Fruit fly (Drosophila melanogaster) whole organism, wandering third instar larva: ENCODE results near the gene Hsp23.

Experiments used
- Abd-B ChIP-seq: fragments of >200 bp; optimal IDR thresholded peaks from 2 replicates; lab custom pipeline; 2017; ENCODE audit warnings: missing biosample characterization, missing genetic modification characterization
- CrebA ChIP-seq: fragments of 200-800 bp; sonication (Bioruptor generic); optimal IDR thresholded peaks from 2 replicates; lab custom pipeline; 2016; ENCODE audit warnings: missing biosample characterization, mild to moderate bottlenecking, missing genetic modification characterization, borderline replicate concordance
- Dfd ChIP-seq: fragments of >200 bp; optimal IDR thresholded peaks from 2 replicates; lab custom pipeline; 2017; ENCODE audit warnings: missing biosample characterization, missing genetic modification characterization
- Dif ChIP-seq: fragments of 200-275, 200-300 bp; sonication (Bioruptor generic); optimal IDR thresholded peaks from 2 replicates; lab custom pipeline; 2018; ENCODE audit warnings: missing biosample characterization, missing genetic modification characterization; ENCODE audit not compliant: partially characterized antibody
- GATAd ChIP-seq: sonication (Bioruptor generic); optimal IDR thresholded peaks from 2 replicates; lab custom pipeline; 2016; ENCODE audit warnings: missing biosample characterization, missing genetic modification characterization
- Hnf4 ChIP-seq: fragments of 200-800 bp; sonication (Bioruptor generic); optimal IDR thresholded peaks from 2 replicates; lab custom pipeline; 2016; ENCODE audit warnings: missing biosample characterization, mild to moderate bottlenecking, missing genetic modification characterization
- Hr78 ChIP-seq: fragments of >200 bp; optimal IDR thresholded peaks from 2 replicates; lab custom pipeline; 2017; ENCODE audit warnings: missing biosample characterization, missing genetic modification characterization
- Hr83 ChIP-seq: fragments of 200-300 bp; sonication (Bioruptor generic); optimal IDR thresholded peaks from 2 replicates; lab custom pipeline; 2016; ENCODE audit warnings: missing biosample characterization, mild to moderate bottlenecking, missing genetic modification characterization, moderate library complexity; ENCODE audit not compliant: poor library complexity, severe bottlenecking
- Jra ChIP-seq: sonication (Bioruptor generic); optimal IDR thresholded peaks from 2 replicates; lab custom pipeline; 2016; ENCODE audit warnings: missing biosample characterization, missing genetic modification characterization
- Mio ChIP-seq: sonication (Bioruptor generic); optimal IDR thresholded peaks from 2 replicates; lab custom pipeline; 2016; ENCODE audit warnings: missing biosample characterization, missing genetic modification characterization
- Myc ChIP-seq: fragments of >200 bp; optimal IDR thresholded peaks from 2 replicates; lab custom pipeline; 2017
- N ChIP-seq: fragments of >200 bp; optimal IDR thresholded peaks from 2 replicates; lab custom pipeline; 2018; ENCODE audit warnings: missing biosample characterization, missing external identifiers, missing genetic modification characterization
- OdsH ChIP-seq: fragments of 200-800 bp; sonication (Bioruptor generic); optimal IDR thresholded peaks from 2 replicates; lab custom pipeline; 2016; ENCODE audit warnings: missing biosample characterization, mild to moderate bottlenecking, missing genetic modification characterization
- Rel ChIP-seq, 2 experiments: fragments of 200-800 bp; sonication (Bioruptor generic) in 1 of 2; optimal IDR thresholded peaks; 2 replicates in 1 of 2; 3 replicates in 1 of 2; lab custom pipeline; 2016 to 2019; ENCODE audit warnings: mild to moderate bottlenecking in 2 of 2, missing biosample characterization in 2 of 2, missing genetic modification characterization in 2 of 2, moderate library complexity in 1 of 2
- Sp1 ChIP-seq: fragments of 200-800 bp; sonication (Bioruptor generic); optimal IDR thresholded peaks from 3 replicates; lab custom pipeline; 2019; ENCODE audit warnings: missing biosample characterization, mild to moderate bottlenecking, missing genetic modification characterization, moderate library complexity
- Vsx2 ChIP-seq: fragments of 200-300, 225-300 bp; sonication (Bioruptor generic); optimal IDR thresholded peaks from 2 replicates; lab custom pipeline; 2018; ENCODE audit warnings: missing biosample characterization, missing genetic modification characterization; ENCODE audit not compliant: partially characterized antibody
- br ChIP-seq: fragments of 200-800 bp; sonication (Bioruptor generic); optimal IDR thresholded peaks from 2 replicates; lab custom pipeline; 2016; ENCODE audit warnings: missing biosample characterization, missing genetic modification characterization
- brk ChIP-seq: fragments of 200-800 bp; sonication (Bioruptor generic); optimal IDR thresholded peaks from 2 replicates; lab custom pipeline; 2016; ENCODE audit warnings: missing biosample characterization, mild to moderate bottlenecking, missing genetic modification characterization
- dl ChIP-seq, 2 experiments: fragments of 175-275, 200-275 bp in 1 of 2; fragments of 200-275 bp in 1 of 2; sonication (Bioruptor generic); optimal IDR thresholded peaks; lab custom pipeline; 2018; ENCODE audit warnings: mild to moderate bottlenecking in 2 of 2, missing biosample characterization in 2 of 2, missing genetic modification characterization in 2 of 2, moderate library complexity in 2 of 2; ENCODE audit not compliant: partially characterized antibody in 2 of 2, insufficient read depth in 1 of 2
- dmrt93B ChIP-seq: fragments of 200-800 bp; sonication (Bioruptor generic); optimal IDR thresholded peaks from 2 replicates; lab custom pipeline; 2018; ENCODE audit warnings: missing biosample characterization, mild to moderate bottlenecking, missing genetic modification characterization
- ey ChIP-seq: fragments of 200-800 bp; sonication (Bioruptor generic); optimal IDR thresholded peaks from 2 replicates; lab custom pipeline; 2016; ENCODE audit warnings: missing biosample characterization, missing genetic modification characterization
- foxo ChIP-seq, 2 experiments: fragments of 200-800 bp; sonication (Bioruptor generic); optimal IDR thresholded peaks; 2 replicates in 1 of 2; 3 replicates in 1 of 2; lab custom pipeline; 2016 to 2017; ENCODE audit warnings: missing biosample characterization in 2 of 2, missing genetic modification characterization in 2 of 2
- fru ChIP-seq: fragments of 200-800 bp; sonication (Bioruptor generic); optimal IDR thresholded peaks from 3 replicates; lab custom pipeline; 2016; ENCODE audit warnings: missing biosample characterization, mild to moderate bottlenecking, missing genetic modification characterization
- h ChIP-seq: fragments of 200-800 bp; sonication (Bioruptor generic); optimal IDR thresholded peaks from 3 replicates; lab custom pipeline; 2016; ENCODE audit warnings: missing biosample characterization, mild to moderate bottlenecking, missing genetic modification characterization
- lola ChIP-seq: fragments of >200 bp; optimal IDR thresholded peaks from 2 replicates; lab custom pipeline; 2017; ENCODE audit warnings: missing biosample characterization, missing genetic modification characterization
- pan ChIP-seq: fragments of >200 bp; optimal IDR thresholded peaks from 2 replicates; lab custom pipeline; 2017
- rgr ChIP-seq: fragments of 200-800 bp; sonication (Bioruptor generic); optimal IDR thresholded peaks from 3 replicates; lab custom pipeline; 2016; ENCODE audit warnings: missing biosample characterization, mild to moderate bottlenecking, missing genetic modification characterization
- sv ChIP-seq: fragments of 200-800 bp; sonication (Bioruptor generic); optimal IDR thresholded peaks from 3 replicates; lab custom pipeline; 2016; ENCODE audit warnings: missing biosample characterization, missing genetic modification characterization
- tai ChIP-seq: sonication (Bioruptor generic); optimal IDR thresholded peaks from 2 replicates; lab custom pipeline; 2016; ENCODE audit warnings: missing biosample characterization, missing genetic modification characterization
- usp ChIP-seq: fragments of >200 bp; optimal IDR thresholded peaks from 2 replicates; lab custom pipeline; 2017; ENCODE audit warnings: missing biosample characterization, missing genetic modification characterization
- woc ChIP-seq: sonication (Bioruptor generic); optimal IDR thresholded peaks from 2 replicates; lab custom pipeline; 2016; ENCODE audit warnings: missing biosample characterization, mild to moderate bottlenecking, missing genetic modification characterization

Hsp23 gene

DNA sequence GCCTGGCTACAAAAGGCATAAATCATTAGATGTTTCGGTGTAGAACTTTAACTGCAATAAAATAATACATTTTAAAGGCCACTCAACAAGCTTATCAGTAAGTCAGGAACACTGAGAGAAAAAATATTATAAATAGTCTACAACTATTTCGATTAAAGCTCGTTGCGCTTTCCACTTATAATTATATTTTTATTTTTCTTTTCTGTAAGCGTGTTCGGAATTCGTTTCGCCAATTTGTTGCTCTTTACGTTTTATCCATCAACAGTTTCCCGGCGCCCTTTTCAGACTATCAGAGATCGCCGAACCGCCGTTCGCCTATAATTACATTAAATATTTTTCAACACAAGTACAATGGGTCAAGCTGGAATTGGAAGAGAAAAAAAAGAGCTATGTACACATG, 42.7 kb upstream of the Hsp23 start:
- TF ChIP-seq foxo (GFP tag; optimal IDR thresholded peaks at IDR 0.05; lab: Kevin White, UChicago) (no peak), rgr (no peak), Mio (no peak), OdsH (GFP tag; lab: Kevin White, UChicago) (no peak), Hr83 (GFP tag; lab: Kevin White, UChicago) (no peak), lola (GFP tag; lab: Kevin White, UChicago) (no peak), woc (GFP tag; lab: Kevin White, UChicago) (no peak), pan (lab: Kevin White, UChicago) (no peak), CrebA (GFP tag; lab: Kevin White, UChicago) (no peak), Rel (GFP tag; optimal IDR thresholded peaks at IDR 0.05; lab: Kevin White, UChicago) (no peak), Rel (tag; optimal IDR thresholded peaks at IDR 0.05; lab: Kevin White, UChicago) (no peak), Sp1 (no peak), N (GFP tag; lab: Kevin White, UChicago) (no peak), GATAd (no peak), dl (GFP tag; optimal IDR thresholded peaks at IDR 0.05; lab: Kevin White, UChicago; ENCODE audit: insufficient read depth in 1 of 2, partially characterized antibody in 2 of 2) (no peak), ey (GFP tag; lab: Kevin White, UChicago) (no peak), Jra (GFP tag; lab: Kevin White, UChicago) (no peak), brk (GFP tag; lab: Kevin White, UChicago) (no peak), Dif (GFP tag; lab: Kevin White, UChicago) (no peak)

DNA sequence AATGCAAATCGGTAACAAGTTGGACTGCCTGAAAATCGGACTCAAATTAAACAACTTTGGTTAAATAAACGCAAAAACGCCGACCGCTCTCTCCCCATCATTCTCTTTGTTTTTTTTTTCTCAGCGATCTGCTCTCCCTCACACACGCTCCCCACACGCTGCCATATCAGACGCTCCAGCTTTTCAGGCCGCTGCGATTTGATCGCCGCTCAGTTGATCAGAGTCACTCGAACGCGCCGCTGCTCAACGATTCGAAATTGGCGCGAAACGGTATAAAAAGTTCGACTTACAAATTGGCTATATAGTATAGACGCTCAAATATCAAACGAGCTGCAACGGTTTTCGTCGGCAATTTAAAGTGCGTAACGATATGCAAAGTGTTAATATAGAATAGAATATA, 41.5 kb upstream of the Hsp23 start:
- TF ChIP-seq h (GFP tag; lab: Kevin White, UChicago), result peak; percentile 3
- TF ChIP-seq Rel (GFP tag; optimal IDR thresholded peaks at IDR 0.05; lab: Kevin White, UChicago), result no peak
- peak; percentile 33 for TF ChIP-seq Rel (tag; optimal IDR thresholded peaks at IDR 0.05; lab: Kevin White, UChicago)
- TF ChIP-seq dl (GFP tag; optimal IDR thresholded peaks at IDR 0.05; lab: Kevin White, UChicago; ENCODE audit: insufficient read depth in 1 of 2, partially characterized antibody in 2 of 2), result peak in 1 of 2 experiments; percentile 8
- peak; percentile 27 for TF ChIP-seq Dif (GFP tag; lab: Kevin White, UChicago)
- TF ChIP-seq Hr78 (GFP tag; lab: Kevin White, UChicago), result no peak
- no peak for TF ChIP-seq ey (GFP tag; lab: Kevin White, UChicago)
- TF ChIP-seq Vsx2 (GFP tag; lab: Kevin White, UChicago), result peak; percentile 40

DNA sequence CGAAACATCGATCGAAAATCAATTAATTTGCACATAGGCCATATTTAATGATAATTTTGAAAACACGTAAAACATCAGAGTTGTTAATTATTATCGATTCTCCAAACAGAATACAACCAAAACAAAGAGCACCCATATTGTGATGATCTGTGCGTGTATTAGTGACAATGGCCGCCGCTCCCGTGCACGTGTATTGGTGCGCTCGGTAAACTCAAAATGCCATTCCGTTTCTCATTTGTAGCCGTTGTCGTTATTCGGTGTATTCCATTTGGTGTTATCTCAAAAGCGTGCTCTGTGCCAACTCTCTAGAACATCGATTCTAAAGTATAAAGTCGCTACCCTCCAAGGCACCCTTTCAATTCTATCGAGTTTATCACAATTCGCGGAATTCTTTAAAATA, 40.8 kb upstream of the Hsp23 start:
- TF ChIP-seq Dif (GFP tag; lab: Kevin White, UChicago), result no peak
- peak; percentile 15 for TF ChIP-seq N (GFP tag; lab: Kevin White, UChicago)
- no peak for TF ChIP-seq Rel (GFP tag; optimal IDR thresholded peaks at IDR 0.05; lab: Kevin White, UChicago)
- peak; percentile 51 for TF ChIP-seq Rel (tag; optimal IDR thresholded peaks at IDR 0.05; lab: Kevin White, UChicago)
- no peak for TF ChIP-seq usp (GFP tag; lab: Kevin White, UChicago)
- no peak for TF ChIP-seq Dfd (GFP tag; lab: Kevin White, UChicago)
- TF ChIP-seq fru, result no peak
- no peak for TF ChIP-seq Hr78 (GFP tag; lab: Kevin White, UChicago)
- TF ChIP-seq Jra (GFP tag; lab: Kevin White, UChicago), result no peak
- no peak for TF ChIP-seq dl (GFP tag; optimal IDR thresholded peaks at IDR 0.05; lab: Kevin White, UChicago; ENCODE audit: insufficient read depth in 1 of 2, partially characterized antibody in 2 of 2)
- no peak for TF ChIP-seq sv
- TF ChIP-seq Myc, result no peak
- TF ChIP-seq Vsx2 (GFP tag; lab: Kevin White, UChicago), result no peak
- TF ChIP-seq h (GFP tag; lab: Kevin White, UChicago), result no peak
- TF ChIP-seq rgr, result no peak

DNA sequence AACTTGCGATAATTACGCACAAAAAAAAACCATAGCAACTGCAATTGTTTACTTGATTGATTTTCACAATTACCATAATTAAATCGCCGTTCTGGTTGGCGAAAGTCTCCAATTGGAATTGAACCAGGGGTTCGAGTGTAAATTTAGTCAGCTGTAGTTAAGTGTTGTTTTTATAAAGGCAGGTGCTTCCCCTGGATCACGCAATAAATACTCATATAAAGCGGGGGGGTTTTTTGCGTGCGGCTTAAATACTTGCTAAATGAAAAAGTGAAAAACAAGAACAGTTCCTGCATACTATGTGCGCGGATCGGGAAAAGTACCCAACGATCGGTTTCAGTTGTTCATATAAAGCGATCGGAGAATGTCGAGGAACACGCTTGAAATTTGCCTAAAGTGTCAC, 37.7 kb upstream of the Hsp23 start:
- no peak for TF ChIP-seq CrebA (GFP tag; lab: Kevin White, UChicago)
- TF ChIP-seq Rel (GFP tag; optimal IDR thresholded peaks at IDR 0.05; lab: Kevin White, UChicago), result no peak
- peak; percentile 96 for TF ChIP-seq Rel (tag; optimal IDR thresholded peaks at IDR 0.05; lab: Kevin White, UChicago)
- TF ChIP-seq tai (GFP tag; lab: Kevin White, UChicago), result no peak
- TF ChIP-seq Abd-B (GFP tag; lab: Kevin White, UChicago), result no peak

DNA sequence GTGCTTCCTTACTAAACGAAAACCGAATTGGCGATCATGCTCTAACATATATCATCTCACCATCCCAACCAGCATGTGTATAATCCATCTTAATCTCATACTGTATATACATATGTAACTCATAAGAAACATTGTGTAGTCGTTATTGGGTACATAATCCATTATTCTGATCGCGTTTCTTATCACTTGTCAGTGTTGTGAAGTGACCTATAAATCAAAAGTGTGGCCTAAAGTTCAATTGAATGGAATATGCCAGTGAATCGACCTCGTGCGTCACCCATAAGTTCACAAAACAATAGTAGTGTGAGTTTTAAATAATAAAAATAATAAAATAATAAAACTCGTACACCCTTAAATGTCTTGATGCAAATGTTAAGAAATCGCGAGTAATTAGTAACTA, 36.5 kb upstream of the Hsp23 start:
- no peak for TF ChIP-seq pan (lab: Kevin White, UChicago)
- TF ChIP-seq Abd-B (GFP tag; lab: Kevin White, UChicago), result no peak
- no peak for TF ChIP-seq br (GFP tag; lab: Kevin White, UChicago)
- TF ChIP-seq GATAd, result no peak
- TF ChIP-seq Vsx2 (GFP tag; lab: Kevin White, UChicago), result no peak
- TF ChIP-seq woc (GFP tag; lab: Kevin White, UChicago), result no peak
- TF ChIP-seq Myc, result no peak
- TF ChIP-seq tai (GFP tag; lab: Kevin White, UChicago), result no peak
- TF ChIP-seq OdsH (GFP tag; lab: Kevin White, UChicago), result no peak
- no peak for TF ChIP-seq h (GFP tag; lab: Kevin White, UChicago)
- no peak for TF ChIP-seq Hr78 (GFP tag; lab: Kevin White, UChicago)
- no peak for TF ChIP-seq Rel (GFP tag; optimal IDR thresholded peaks at IDR 0.05; lab: Kevin White, UChicago)
- no peak for TF ChIP-seq Rel (tag; optimal IDR thresholded peaks at IDR 0.05; lab: Kevin White, UChicago)
- no peak for TF ChIP-seq rgr
- no peak for TF ChIP-seq foxo (GFP tag; optimal IDR thresholded peaks at IDR 0.05; lab: Kevin White, UChicago)
- TF ChIP-seq dl (GFP tag; optimal IDR thresholded peaks at IDR 0.05; lab: Kevin White, UChicago; ENCODE audit: insufficient read depth in 1 of 2, partially characterized antibody in 2 of 2), result no peak
- TF ChIP-seq Mio, result no peak
- TF ChIP-seq dmrt93B (GFP tag; lab: Kevin White, UChicago), result no peak
- TF ChIP-seq Hnf4 (GFP tag; lab: Kevin White, UChicago), result no peak
- no peak for TF ChIP-seq lola (GFP tag; lab: Kevin White, UChicago)
